Fruit fly (Drosophila melanogaster): Measurements from ENCODE around the gene CCT6.

Gene CCT6

dm6 chrX:15697581-15698208 lies 48.8 kb upstream of the CCT6 start (continued):
- peak; percentile 91 for TF ChIP-seq CG34376 (GFP tag; optimal IDR thresholded peaks at IDR 0.05)
- TF ChIP-seq CG9817 (tag; optimal IDR thresholded peaks at IDR 0.05) = peak; percentile 93
- TF ChIP-seq Fer1 (GFP tag; optimal IDR thresholded peaks at IDR 0.05) = peak; percentile 96
- TF ChIP-seq CG3065 (GFP tag; optimal IDR thresholded peaks at IDR 0.05) = peak; percentile 10
- peak; percentile 92 for TF ChIP-seq grau (tag; optimal IDR thresholded peaks at IDR 0.05)
- TF ChIP-seq NfI (GFP tag; optimal IDR thresholded peaks at IDR 0.05) = peak; percentile 90
- peak; percentile 74 for TF ChIP-seq grn (GFP tag; optimal IDR thresholded peaks at IDR 0.05)
- peak; percentile 93 for TF ChIP-seq PHDP (tag; optimal IDR thresholded peaks at IDR 0.05)
- TF ChIP-seq tna (GFP tag; IDR thresholded peaks at IDR 0.05; ENCODE audit: partially characterized antibody) = no peak
- no peak for TF ChIP-seq hbn (GFP tag; IDR thresholded peaks at IDR 0.05; ENCODE audit: partially characterized antibody)
- TF ChIP-seq z (GFP tag; IDR thresholded peaks at IDR 0.05) = 0 out of 3 replicates have a peak, but pooled peaks have one; percentile 19
- TF ChIP-seq gro (GFP tag; optimal IDR thresholded peaks at IDR 0.05) = peak; percentile 27
- peak; percentile 7 for TF ChIP-seq pros (GFP tag; optimal IDR thresholded peaks at IDR 0.05)
- peak; percentile 90 for TF ChIP-seq zen (tag; optimal IDR thresholded peaks at IDR 0.05)
- peak; percentile 70 for TF ChIP-seq CG6765 (GFP tag; optimal IDR thresholded peaks at IDR 0.05)
- TF ChIP-seq zf30C (GFP tag; optimal IDR thresholded peaks at IDR 0.05) = no peak
- peak; percentile 72 for TF ChIP-seq run (tag; optimal IDR thresholded peaks at IDR 0.05)
- peak; percentile 95 for TF ChIP-seq Ptx1 (GFP tag; IDR thresholded peaks at IDR 0.05)
- TF ChIP-seq CG43689 (GFP tag; IDR thresholded peaks at IDR 0.05) = peak; percentile 74
- peak; percentile 80 for TF ChIP-seq CG31388 (GFP tag; optimal IDR thresholded peaks at IDR 0.05)
- peak; percentile 84 for TF ChIP-seq CG15696 (tag; optimal IDR thresholded peaks at IDR 0.05)
- peak; percentile 86 for TF ChIP-seq CG10267 (tag; optimal IDR thresholded peaks at IDR 0.05)
- peak; percentile 77 for TF ChIP-seq zfh2 (GFP tag; optimal IDR thresholded peaks at IDR 0.05)
- TF ChIP-seq CG1792 (GFP tag; optimal IDR thresholded peaks at IDR 0.05) = peak; percentile 25
- TF ChIP-seq ase (GFP tag; IDR thresholded peaks at IDR 0.05) = peak; percentile 93
- TF ChIP-seq CG6254 (GFP tag; optimal IDR thresholded peaks at IDR 0.05) = peak; percentile 81
- peak; percentile 71 for TF ChIP-seq Gsc (GFP tag; IDR thresholded peaks at IDR 0.05)
- peak; percentile 90 for TF ChIP-seq CG4404 (GFP tag; IDR thresholded peaks at IDR 0.05)
- peak; percentile 51 for TF ChIP-seq Side (GFP tag; optimal IDR thresholded peaks at IDR 0.05)
- 0 out of 2 replicates have a peak, but pooled peaks have one; percentile 42 for TF ChIP-seq CG42726 (GFP tag; IDR thresholded peaks at IDR 0.05; ENCODE audit: partially characterized antibody)
- peak; percentile 37 for TF ChIP-seq sqz (GFP tag; optimal IDR thresholded peaks at IDR 0.05)
- no peak for TF ChIP-seq CG8089 (GFP tag; optimal IDR thresholded peaks at IDR 0.05)
- peak; percentile 94 for TF ChIP-seq al (GFP tag; IDR thresholded peaks at IDR 0.05)
- TF ChIP-seq lmd (GFP tag; IDR thresholded peaks at IDR 0.05) = peak; percentile 94
- no peak for TF ChIP-seq Atf-2 (GFP tag; optimal IDR thresholded peaks at IDR 0.05)
- TF ChIP-seq CG17568 (GFP tag; optimal IDR thresholded peaks at IDR 0.05) = peak; percentile 78
- TF ChIP-seq Optix (GFP tag; IDR thresholded peaks at IDR 0.05) = peak; percentile 87
- TF ChIP-seq br (optimal IDR thresholded peaks at IDR 0.05) = no peak
- peak; percentile 96 for TF ChIP-seq slbo (GFP tag; IDR thresholded peaks at IDR 0.05)
- TF ChIP-seq CTCF (GFP tag; optimal IDR thresholded peaks at IDR 0.05) = peak; percentile 29
- no peak for TF ChIP-seq kni (GFP tag; optimal IDR thresholded peaks at IDR 0.05)
- peak; percentile 85 for TF ChIP-seq so (GFP tag; IDR thresholded peaks at IDR 0.05)
- TF ChIP-seq twi (tag; optimal IDR thresholded peaks at IDR 0.05) = peak; percentile 69
- no peak for TF ChIP-seq p53 (GFP tag; optimal IDR thresholded peaks at IDR 0.05)
- no peak for TF ChIP-seq CG12744 (GFP tag; optimal IDR thresholded peaks at IDR 0.05)
- peak; percentile 65 for TF ChIP-seq nom (GFP tag; optimal IDR thresholded peaks at IDR 0.05)
- TF ChIP-seq CG1024 (GFP tag; IDR thresholded peaks at IDR 0.05) = peak; percentile 85
- TF ChIP-seq CG3163 (GFP tag; optimal IDR thresholded peaks at IDR 0.05) = no peak
- no peak for TF ChIP-seq nerfin-2 (GFP tag; IDR thresholded peaks at IDR 0.05; ENCODE audit: partially characterized antibody)
- TF ChIP-seq sob (GFP tag; IDR thresholded peaks at IDR 0.05) = peak; percentile 97
- TF ChIP-seq trh (GFP tag; optimal IDR thresholded peaks at IDR 0.05) = peak; percentile 89

All from whole organism, embryonic.